Fruit fly (Drosophila melanogaster) whole organism, pupa: ENCODE measurements around the gene ppk14.
A peak's percentile ranks its signal among the peaks of the same experiment; 100 is the strongest.

Source experiments
- CG10348 ChIP-seq: fragments of 200-800 bp; sonication (Bioruptor generic); IDR thresholded peaks from 2 replicates; pipeline ENCODE4 v1.3.6; 2022; ENCODE audit warnings: missing biosample characterization, missing genetic modification characterization
- CG12605 ChIP-seq: fragments of 200-800 bp; sonication (Bioruptor generic); IDR thresholded peaks from 2 replicates; pipeline ENCODE4 v1.3.6; 2022; ENCODE audit warnings: missing biosample characterization, missing genetic modification characterization
- CG13204 ChIP-seq: fragments of 200-800 bp; sonication (Bioruptor generic); optimal IDR thresholded peaks from 2 replicates; lab custom pipeline; 2018; ENCODE audit warnings: missing biosample characterization, mild to moderate bottlenecking, missing genetic modification characterization, moderate library complexity
- CG14655 ChIP-seq: fragments of 200-800 bp; sonication (Bioruptor generic); optimal IDR thresholded peaks from 3 replicates; lab custom pipeline; 2017; ENCODE audit warnings: mild to moderate bottlenecking, missing biosample characterization, missing genetic modification reagents, missing genetic modification characterization
- CG15710 ChIP-seq: fragments of 200-800 bp; sonication (Bioruptor generic); optimal IDR thresholded peaks from 2 replicates; lab custom pipeline; 2018; ENCODE audit warnings: missing biosample characterization, mild to moderate bottlenecking, missing genetic modification characterization, moderate library complexity
- CG17806 ChIP-seq: fragments of 200-800 bp; sonication (Bioruptor generic); optimal IDR thresholded peaks from 2 replicates; lab custom pipeline; 2018; ENCODE audit warnings: missing biosample characterization, mild to moderate bottlenecking, missing genetic modification characterization, moderate library complexity
- CG32121 ChIP-seq: fragments of 200-800 bp; sonication (Bioruptor generic); IDR thresholded peaks from 2 replicates; pipeline ENCODE4 v1.3.6; 2022; ENCODE audit warnings: missing biosample characterization, missing genetic modification characterization
- CG34367 ChIP-seq: fragments of 200-800 bp; sonication (Bioruptor generic); optimal IDR thresholded peaks from 2 replicates; lab custom pipeline; 2018; ENCODE audit warnings: missing biosample characterization, mild to moderate bottlenecking, missing genetic modification characterization
- CG4496 ChIP-seq: fragments of 200-800 bp; sonication (Bioruptor generic); IDR thresholded peaks from 3 replicates; pipeline ENCODE4 v1.3.6; 2022; ENCODE audit warnings: missing biosample characterization, missing genetic modification characterization
- CG8159 ChIP-seq: fragments of 200-800 bp; sonication (Bioruptor generic); optimal IDR thresholded peaks from 3 replicates; lab custom pipeline; 2018; ENCODE audit warnings: missing biosample characterization, mild to moderate bottlenecking, missing genetic modification characterization, moderate library complexity
- CG8301 ChIP-seq: fragments of 200-800 bp; sonication (Bioruptor generic); optimal IDR thresholded peaks from 2 replicates; lab custom pipeline; 2018; ENCODE audit warnings: missing biosample characterization, mild to moderate bottlenecking, missing genetic modification characterization
- CG9948 ChIP-seq: fragments of 200-800 bp; sonication (Bioruptor generic); optimal IDR thresholded peaks from 2 replicates; lab custom pipeline; 2018; ENCODE audit warnings: missing biosample characterization, mild to moderate bottlenecking, missing genetic modification characterization, moderate library complexity
- D1 ChIP-seq: fragments of 200-800 bp; sonication (Bioruptor generic); optimal IDR thresholded peaks from 2 replicates; lab custom pipeline; 2018; ENCODE audit warnings: missing biosample characterization, mild to moderate bottlenecking, missing genetic modification characterization, moderate library complexity
- EcR ChIP-seq: fragments of 200-800 bp; sonication (Bioruptor generic); optimal IDR thresholded peaks from 3 replicates; lab custom pipeline; 2019; ENCODE audit warnings: missing biosample characterization, missing genetic modification characterization, mild to moderate bottlenecking, moderate library complexity, missing genetic modification reagents
- Ets98B ChIP-seq: fragments of 200-800 bp; sonication (Bioruptor generic); IDR thresholded peaks from 2 replicates; pipeline ENCODE4 v1.3.6; 2022; ENCODE audit warnings: missing biosample characterization, missing genetic modification characterization
- Pif1A ChIP-seq: fragments of 200-800 bp; sonication (Bioruptor generic); optimal IDR thresholded peaks from 3 replicates; lab custom pipeline; 2016; ENCODE audit warnings: missing biosample characterization, missing genetic modification characterization
- Pif1B ChIP-seq: fragments of 200-800 bp; sonication (Bioruptor generic); optimal IDR thresholded peaks from 3 replicates; lab custom pipeline; 2016; ENCODE audit warnings: missing biosample characterization, missing genetic modification characterization
- Snoo ChIP-seq: fragments of 200-800 bp; sonication (Bioruptor generic); optimal IDR thresholded peaks from 3 replicates; lab custom pipeline; 2017; ENCODE audit warnings: missing biosample characterization, mild to moderate bottlenecking, missing genetic modification characterization, inconsistent platforms
- fd96Ca ChIP-seq: fragments of 200-800 bp; sonication (Bioruptor generic); IDR thresholded peaks from 3 replicates; pipeline ENCODE4 v1.3.6; 2022; ENCODE audit warnings: missing biosample characterization, missing genetic modification characterization
- gl ChIP-seq: fragments of 200-800 bp; sonication (Bioruptor generic); optimal IDR thresholded peaks from 2 replicates; lab custom pipeline; 2018; ENCODE audit warnings: missing biosample characterization, mild to moderate bottlenecking, missing genetic modification characterization
- rn ChIP-seq: fragments of 200-800 bp; sonication (Bioruptor generic); IDR thresholded peaks from 2 replicates; pipeline ENCODE4 v1.3.6; 2022; ENCODE audit warnings: missing biosample characterization, missing genetic modification characterization

The ppk14 gene

DNA sequence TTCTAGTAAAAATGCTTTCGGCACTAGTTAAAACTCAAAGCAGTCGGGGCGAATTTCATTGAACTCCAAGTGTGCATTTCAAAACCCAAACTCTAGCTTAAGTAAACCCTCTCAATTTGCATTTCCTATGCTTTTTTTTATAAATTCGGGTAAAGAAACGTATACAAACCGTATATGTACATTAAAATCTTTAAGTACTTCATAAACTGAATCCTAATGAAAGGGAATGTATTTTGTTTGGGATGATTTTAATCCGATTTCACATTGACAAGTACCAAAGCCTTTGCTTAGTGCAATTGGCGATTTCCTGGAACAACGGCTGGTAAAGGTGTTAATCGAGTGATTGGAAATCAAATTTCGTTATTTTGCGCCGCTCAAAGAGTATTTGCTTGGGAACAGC is 13.5 kb upstream of the ppk14 start:
- TF ChIP-seq Ets98B (GFP tag; lab: Robert Waterston, UW), result no peak
- no peak for TF ChIP-seq Pif1A (GFP tag; lab: Kevin White, UChicago)
- TF ChIP-seq CG8301, result no peak
- TF ChIP-seq CG12605 (GFP tag; lab: Robert Waterston, UW), result no peak
- no peak for TF ChIP-seq CG13204 (GFP tag; lab: Kevin White, UChicago)

DNA sequence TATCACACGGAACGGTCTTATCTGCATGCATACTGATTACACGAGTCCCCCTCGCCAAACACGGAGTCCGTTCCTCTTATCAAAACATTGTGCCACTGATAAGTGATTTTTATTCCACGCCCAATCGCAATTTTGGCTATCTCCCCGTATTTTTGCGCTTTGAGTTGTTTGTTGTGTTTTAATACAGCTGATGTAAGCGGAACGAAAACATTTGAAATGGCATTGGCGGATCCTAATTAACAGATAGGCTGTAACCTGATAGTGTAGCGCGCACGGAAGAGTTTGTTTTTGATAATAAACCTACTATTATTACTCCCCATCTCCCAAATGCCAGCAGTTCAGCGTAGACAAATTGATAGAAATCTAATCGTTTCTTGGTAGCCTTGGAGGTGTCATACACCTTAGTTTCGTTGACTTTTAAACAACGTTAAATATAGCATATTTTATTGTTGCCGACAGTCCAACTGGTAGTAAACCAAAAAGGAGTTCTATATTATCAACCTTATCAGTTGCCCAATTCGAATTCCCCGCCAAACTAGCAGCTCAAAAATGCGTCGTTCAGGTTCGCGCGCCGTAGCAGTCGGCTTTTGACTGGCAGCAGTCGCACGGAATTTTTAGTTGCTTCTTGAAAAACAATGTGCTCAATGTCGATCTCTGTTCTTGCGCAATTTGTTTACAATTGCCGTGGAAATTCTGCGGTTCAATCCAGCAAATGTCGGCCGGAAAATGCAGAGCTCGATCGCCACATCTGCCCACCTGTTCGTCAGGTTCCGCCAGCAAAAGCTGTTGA is 11.5 kb upstream of the ppk14 start:
- no peak for TF ChIP-seq CG9948
- peak; percentile 59; the same call in 2 of the 3 replicates for TF ChIP-seq CG4496

DNA sequence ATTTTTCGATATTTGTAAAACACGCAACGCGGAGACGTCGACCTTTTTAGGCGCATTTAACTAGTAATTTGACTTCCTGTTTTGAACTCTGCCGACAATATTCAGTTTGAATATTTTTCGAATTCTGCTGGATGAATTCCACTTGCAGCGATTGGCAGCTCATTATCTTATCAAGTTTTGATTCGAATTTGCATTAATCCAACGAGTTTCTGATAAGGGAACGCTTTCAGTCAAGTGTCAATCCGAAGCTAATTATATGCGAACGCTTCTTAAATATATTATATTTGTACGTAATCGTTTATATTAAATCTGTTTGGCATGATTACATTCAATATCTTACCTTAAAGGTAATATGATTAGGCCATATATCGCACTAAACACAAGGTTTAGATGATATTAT is 6.4 kb upstream of the ppk14 start, which contains the start of gene CG9497:
TSS of gene CG9497 (minus strand) at position 101 of the 400 bp plus-strand sequence.
- no peak for TF ChIP-seq CG17806

DNA sequence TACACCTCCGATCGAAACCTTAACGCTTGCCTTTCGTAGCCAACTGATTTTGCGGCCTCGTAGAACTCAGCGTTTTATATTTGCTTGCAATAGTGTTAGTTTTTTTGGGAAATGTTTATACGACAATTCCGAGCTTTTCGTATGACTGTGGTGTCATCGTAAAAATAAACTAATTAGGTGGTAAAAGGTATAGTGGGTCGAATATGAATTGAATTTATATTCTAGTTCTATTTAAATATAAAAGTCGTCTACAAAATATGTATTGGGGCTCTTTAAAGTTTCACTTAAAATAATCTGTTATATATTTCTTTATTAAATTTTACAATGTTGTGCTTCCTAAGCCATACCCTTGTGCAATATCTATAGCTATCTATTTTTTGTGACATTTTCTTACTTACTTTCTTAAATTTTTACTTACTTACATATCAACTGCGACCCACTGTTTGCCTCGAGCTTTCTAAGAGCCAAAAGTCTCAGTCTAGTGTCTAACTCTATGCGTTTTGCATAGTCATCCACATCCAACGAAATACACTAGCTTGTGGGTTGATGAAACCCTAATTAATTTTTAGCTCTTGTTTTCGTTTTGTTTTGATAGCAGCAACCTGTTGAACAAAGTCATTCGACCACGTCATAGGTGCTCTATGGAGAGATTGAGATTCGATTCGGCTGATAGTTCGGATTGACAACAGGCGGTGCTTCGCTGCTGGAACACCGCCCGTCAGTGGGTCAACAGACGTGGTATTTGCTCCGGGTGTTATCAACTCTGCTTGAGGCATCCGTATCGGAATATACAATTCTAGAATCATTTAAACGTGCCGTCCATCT is 3.6 kb upstream of the ppk14 start, which contains the start of gene CG9498:
TSS of gene CG9498 (minus strand) at position 51 of the 825 bp plus-strand sequence.
- TF ChIP-seq Ets98B (GFP tag; lab: Robert Waterston, UW) (no peak), gl (tag; lab: Kevin White, UChicago) (no peak), Snoo (no peak), CG32121 (GFP tag; lab: Robert Waterston, UW) (no peak), EcR (GFP tag; lab: Kevin White, UChicago) (no peak), CG10348 (no peak), fd96Ca (GFP tag; lab: Robert Waterston, UW) (no peak), D1 (no peak), Pif1B (no peak), Pif1A (GFP tag; lab: Kevin White, UChicago) (no peak), CG14655 (GFP tag; lab: Kevin White, UChicago) (no peak), rn (no peak), CG8301 (no peak)

DNA sequence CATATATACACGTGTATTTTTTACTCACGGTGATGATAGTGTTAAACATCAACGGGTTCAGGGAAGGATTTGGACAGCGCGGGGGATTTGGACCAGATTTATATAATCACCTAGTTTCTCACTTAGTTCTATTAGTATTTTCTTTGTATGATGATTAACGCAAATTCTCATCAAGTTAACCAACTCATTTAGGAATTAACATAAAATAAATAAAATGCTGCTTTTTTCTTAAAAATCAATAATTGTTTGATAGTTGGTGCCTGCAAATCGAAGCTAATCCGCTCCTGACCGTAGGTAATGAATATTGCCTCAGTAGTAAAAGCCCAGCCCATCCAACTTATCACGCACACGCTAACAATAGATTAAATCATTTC is 3.0 kb upstream of the ppk14 start:
- TF ChIP-seq CG15710 (tag; lab: Kevin White, UChicago), result peak; percentile 14
- TF ChIP-seq CG17806, result no peak
- no peak for TF ChIP-seq gl (tag; lab: Kevin White, UChicago)
- TF ChIP-seq EcR (GFP tag; lab: Kevin White, UChicago), result no peak
- TF ChIP-seq Ets98B (GFP tag; lab: Robert Waterston, UW), result peak; percentile 24; the same call in 1 of the 2 replicates
- no peak for TF ChIP-seq CG13204 (GFP tag; lab: Kevin White, UChicago)
- no peak for TF ChIP-seq D1
- no peak for TF ChIP-seq CG10348
- peak; percentile 38 for TF ChIP-seq CG8159 (tag; lab: Kevin White, UChicago)
- TF ChIP-seq CG8301, result no peak
- TF ChIP-seq CG14655 (GFP tag; lab: Kevin White, UChicago), result no peak
- no peak; the same call in 2 of the 3 replicates for TF ChIP-seq CG4496
- no peak for TF ChIP-seq CG9948
- no peak for TF ChIP-seq Snoo
- no peak for TF ChIP-seq Pif1A (GFP tag; lab: Kevin White, UChicago)
- no peak for TF ChIP-seq rn
- TF ChIP-seq CG32121 (GFP tag; lab: Robert Waterston, UW), result no peak
- TF ChIP-seq Pif1B, result no peak
- no peak for TF ChIP-seq CG12605 (GFP tag; lab: Robert Waterston, UW)
- TF ChIP-seq fd96Ca (GFP tag; lab: Robert Waterston, UW), result 0 out of 3 replicates have a peak, but pooled peaks have one; percentile 36
- TF ChIP-seq CG34367 (tag; lab: Kevin White, UChicago), result no peak

DNA sequence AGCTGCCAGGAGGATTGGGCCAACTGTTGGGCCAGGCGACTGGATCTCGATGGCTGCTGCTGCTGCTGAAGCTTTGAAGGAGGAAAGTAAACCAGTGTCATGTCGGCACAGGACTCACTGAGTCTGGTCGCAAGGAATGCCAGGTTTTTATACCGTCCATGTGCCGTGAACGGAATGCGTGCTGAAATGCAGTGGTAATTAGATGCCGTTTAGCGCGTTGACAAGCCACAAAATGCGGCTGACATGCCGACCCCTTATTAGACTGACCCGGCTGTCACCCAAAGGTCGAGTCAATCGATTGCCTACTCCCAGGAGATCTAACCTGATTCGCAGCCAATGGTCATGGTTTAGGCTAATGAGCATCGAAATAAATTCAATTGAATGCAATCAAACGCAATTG is 525 bp upstream of the ppk14 start, which contains the start of gene ppk7:
TSS of gene ppk7 (minus strand) at position 101 of the 400 bp plus-strand sequence.
- TF ChIP-seq CG14655 (GFP tag; lab: Kevin White, UChicago) (no peak), Snoo (no peak), Pif1B (no peak)

DNA sequence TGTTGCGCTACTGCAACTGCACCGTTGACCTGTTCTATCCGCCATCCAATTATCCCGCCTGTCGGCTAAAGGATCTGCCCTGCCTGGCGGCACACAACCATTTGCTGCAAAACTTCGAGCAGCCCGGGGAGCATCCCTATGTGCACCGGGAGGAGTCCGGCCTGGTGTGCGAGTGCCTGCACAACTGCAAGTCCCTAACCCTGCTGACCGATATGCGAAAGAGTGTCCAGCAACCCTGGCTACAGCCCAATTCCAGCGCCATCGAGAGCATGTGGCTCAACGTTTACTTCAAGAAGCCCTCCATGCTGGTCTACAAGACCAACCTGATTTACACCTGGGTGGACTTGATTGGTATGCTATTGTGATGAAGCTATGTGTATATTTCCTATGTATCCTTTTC is 1.4 kb downstream of the ppk14 start:
- TF ChIP-seq CG15710 (tag; lab: Kevin White, UChicago), result no peak
- no peak for TF ChIP-seq CG32121 (GFP tag; lab: Robert Waterston, UW)
- TF ChIP-seq CG10348, result no peak
- no peak for TF ChIP-seq CG8301
- TF ChIP-seq CG13204 (GFP tag; lab: Kevin White, UChicago), result no peak
- no peak for TF ChIP-seq D1
- no peak for TF ChIP-seq fd96Ca (GFP tag; lab: Robert Waterston, UW)
- TF ChIP-seq Snoo, result no peak
- no peak for TF ChIP-seq CG17806
- TF ChIP-seq CG14655 (GFP tag; lab: Kevin White, UChicago), result no peak
- TF ChIP-seq gl (tag; lab: Kevin White, UChicago), result no peak
- no peak for TF ChIP-seq CG12605 (GFP tag; lab: Robert Waterston, UW)
- no peak for TF ChIP-seq CG34367 (tag; lab: Kevin White, UChicago)
- TF ChIP-seq CG8159 (tag; lab: Kevin White, UChicago), result no peak
- no peak for TF ChIP-seq Pif1A (GFP tag; lab: Kevin White, UChicago)
- no peak for TF ChIP-seq CG4496
- no peak for TF ChIP-seq rn
- TF ChIP-seq, all 21 proteins: peak for 0
